Worm (Caenorhabditis elegans) whole organism, late embryonic: ENCODE results near the gene F47C12.8.

Experiments used
- ahr-1 ChIP-seq: sonication (generic microtip); optimal IDR thresholded peaks from 2 replicates; lab custom pipeline; 2016; ENCODE audit warnings: missing genetic modification characterization, missing compliant biosample characterization
- ceh-34 ChIP-seq: sonication (generic microtip); optimal IDR thresholded peaks from 2 replicates; lab custom pipeline; 2016; ENCODE audit warnings: mild to moderate bottlenecking, missing genetic modification characterization, missing compliant biosample characterization
- ceh-45 ChIP-seq: fragments of 200-800 bp; sonication (Bioruptor generic); IDR thresholded peaks from 2 replicates; pipeline ENCODE4 v1.3.6; 2022; ENCODE audit warnings: missing genetic modification reagents, missing genetic modification characterization, missing compliant biosample characterization
- che-1 ChIP-seq: sonication (generic microtip); optimal IDR thresholded peaks from 2 replicates; lab custom pipeline; 2016; ENCODE audit warnings: mild to moderate bottlenecking, missing genetic modification characterization, missing compliant biosample characterization
- dve-1 ChIP-seq: sonication (generic microtip); optimal IDR thresholded peaks from 2 replicates; lab custom pipeline; 2017; ENCODE audit warnings: antibody characterized with exemption, mild to moderate bottlenecking, missing genetic modification characterization, missing compliant biosample characterization
- elt-4 ChIP-seq: sonication (generic microtip); optimal IDR thresholded peaks from 2 replicates; lab custom pipeline; 2016; ENCODE audit warnings: missing genetic modification characterization, missing compliant biosample characterization
- eyg-1 ChIP-seq: sonication (generic microtip); optimal IDR thresholded peaks from 2 replicates; lab custom pipeline; 2016; ENCODE audit warnings: missing genotype, missing genetic modification characterization, missing compliant biosample characterization
- pqm-1 ChIP-seq: sonication (generic microtip); optimal IDR thresholded peaks from 2 replicates; lab custom pipeline; 2016; ENCODE audit warnings: missing genetic modification characterization, missing compliant biosample characterization
- ref-2 ChIP-seq: sonication (generic microtip); optimal IDR thresholded peaks from 2 replicates; lab custom pipeline; 2016; ENCODE audit warnings: missing genetic modification characterization, missing compliant biosample characterization
- rnt-1 ChIP-seq: sonication (generic microtip); optimal IDR thresholded peaks from 2 replicates; lab custom pipeline; 2016; ENCODE audit warnings: missing genetic modification characterization, missing compliant biosample characterization
- tbx-2 ChIP-seq: sonication (generic microtip); optimal IDR thresholded peaks from 2 replicates; lab custom pipeline; 2016; ENCODE audit warnings: missing genetic modification characterization, missing compliant biosample characterization

DNA sequence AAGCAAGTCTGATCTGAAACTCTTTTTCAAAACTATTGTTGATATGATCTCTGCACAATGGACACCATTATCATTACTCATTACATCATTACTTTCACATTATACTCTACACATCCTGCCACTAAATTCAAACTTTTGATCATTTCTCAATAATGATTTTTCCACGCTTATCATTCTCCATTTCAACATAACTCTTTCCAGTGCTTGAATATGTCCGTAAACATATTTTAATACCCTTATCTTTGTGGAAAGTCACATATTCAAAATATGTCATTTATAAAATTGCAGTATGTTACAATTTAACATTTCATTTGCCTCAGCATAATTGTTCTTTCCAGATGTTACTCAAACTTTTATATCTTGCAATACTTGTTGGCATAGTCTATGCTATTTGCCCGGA is 38.0 kb downstream of the F47C12.8 start, which contains the start of gene clec-75:
- TF ChIP-seq rnt-1 (tag; lab: Kevin White, UChicago): no peak
- no peak for TF ChIP-seq che-1 (tag; lab: Kevin White, UChicago)
- TF ChIP-seq dve-1: no peak
- TF ChIP-seq eyg-1 (tag; lab: Kevin White, UChicago): no peak
- no peak for TF ChIP-seq pqm-1 (tag; lab: Kevin White, UChicago)
- no peak for TF ChIP-seq tbx-2 (tag; lab: Kevin White, UChicago)
- TF ChIP-seq ahr-1 (tag; lab: Kevin White, UChicago): no peak
- TF ChIP-seq elt-4 (tag; lab: Kevin White, UChicago): no peak
- TF ChIP-seq ceh-34: no peak
- TF ChIP-seq ceh-45: no peak
- no peak for TF ChIP-seq ref-2 (tag; lab: Kevin White, UChicago)
